Worm (Caenorhabditis elegans): ENCODE measurements around the gene dpf-7.

- no peak for TF ChIP-seq ztf-11 (tag; optimal IDR thresholded peaks at IDR 0.05)
- no peak for TF ChIP-seq lin-14 (GFP tag; optimal IDR thresholded peaks at IDR 0.05)
- TF ChIP-seq nhr-84 (tag; optimal IDR thresholded peaks at IDR 0.05) = no peak
- TF ChIP-seq nhr-237 (tag; optimal IDR thresholded peaks at IDR 0.05) = no peak
- no peak for TF ChIP-seq zag-1 (tag; optimal IDR thresholded peaks at IDR 0.05)
- TF ChIP-seq mdl-1 (tag; optimal IDR thresholded peaks at IDR 0.05) = no peak
- no peak for TF ChIP-seq egl-27 (tag; optimal IDR thresholded peaks at IDR 0.05)
- no peak for TF ChIP-seq nhr-76 (tag; optimal IDR thresholded peaks at IDR 0.05)
- no peak for TF ChIP-seq tlp-1 (tag; optimal IDR thresholded peaks at IDR 0.05)
- no peak for TF ChIP-seq ceh-82 (tag; optimal IDR thresholded peaks at IDR 0.05)
Observed at ce11 chrIV:4755929-4756655, 46.3 kb downstream of the dpf-7 start, which contains the start of the genes fbxb-77 and Y17G9B.11.

Measured in whole organism, L1 larva.